Worm (Caenorhabditis elegans) whole organism, mixed stage, embryonic: Measurements from ENCODE around the gene clec-153.
A peak's percentile ranks its signal among the peaks of the same experiment; 100 is the strongest.

ENCODE experiments used
- M03D4.4 ChIP-seq: sonication (generic microtip); optimal IDR thresholded peaks from 2 replicates; lab custom pipeline; 2017; ENCODE audit warnings: mild to moderate bottlenecking, missing genetic modification characterization, missing compliant biosample characterization
- bed-3 ChIP-seq: fragments of 200-800 bp; sonication (Bioruptor generic); optimal IDR thresholded peaks from 3 replicates; lab custom pipeline; 2018; ENCODE audit warnings: mild to moderate bottlenecking, missing genetic modification characterization, moderate library complexity, missing compliant biosample characterization
- ceh-43 ChIP-seq: fragments of 200-800 bp; sonication (Bioruptor generic); optimal IDR thresholded peaks from 2 replicates; lab custom pipeline; 2018; ENCODE audit warnings: mild to moderate bottlenecking, missing genetic modification characterization, moderate library complexity, missing compliant biosample characterization
- ceh-83 ChIP-seq: fragments of 200-800 bp; sonication (Bioruptor generic); optimal IDR thresholded peaks from 2 replicates; lab custom pipeline; 2018; ENCODE audit warnings: mild to moderate bottlenecking, missing genetic modification characterization, missing compliant biosample characterization
- ces-1 ChIP-seq: fragments of 150-350 bp; optimal IDR thresholded peaks from 2 replicates; lab custom pipeline; 2014; ENCODE audit warnings: missing biosample characterization, missing genetic modification reagents, missing genetic modification characterization
- cnd-1 ChIP-seq: fragments of 200-800 bp; sonication (Bioruptor generic); optimal IDR thresholded peaks from 2 replicates; lab custom pipeline; 2018; ENCODE audit warnings: mild to moderate bottlenecking, missing genetic modification characterization, missing compliant biosample characterization
- elt-1 ChIP-seq: sonication (generic microtip); optimal IDR thresholded peaks from 2 replicates; lab custom pipeline; 2017; ENCODE audit warnings: missing genetic modification characterization, mild to moderate bottlenecking, missing compliant biosample characterization, antibody characterized with exemption, moderate library complexity, borderline replicate concordance; ENCODE audit not compliant: insufficient read depth
- elt-3 ChIP-seq: fragments of 150-350 bp; optimal IDR thresholded peaks from 2 replicates; lab custom pipeline; 2014; ENCODE audit warnings: missing biosample characterization, missing genetic modification characterization
- ham-2 ChIP-seq: fragments of 200-800 bp; sonication (Bioruptor generic); optimal IDR thresholded peaks from 2 replicates; lab custom pipeline; 2018; ENCODE audit warnings: mild to moderate bottlenecking, missing genetic modification characterization, missing compliant biosample characterization
- lin-13 ChIP-seq: fragments of 150-350 bp; optimal IDR thresholded peaks from 2 replicates; lab custom pipeline; 2014; ENCODE audit warnings: missing biosample characterization, missing genetic modification characterization
- lin-32 ChIP-seq: fragments of 200-800 bp; sonication (Bioruptor generic); optimal IDR thresholded peaks from 2 replicates; lab custom pipeline; 2018; ENCODE audit warnings: mild to moderate bottlenecking, missing genetic modification characterization, missing compliant biosample characterization
- lsy-2 ChIP-seq: fragments of 150-350 bp; optimal IDR thresholded peaks from 2 replicates; lab custom pipeline; 2014; ENCODE audit warnings: missing biosample characterization, missing genetic modification characterization
- mab-5 ChIP-seq: fragments of 150-350 bp; optimal IDR thresholded peaks from 2 replicates; lab custom pipeline; 2014; ENCODE audit warnings: missing biosample characterization, missing genetic modification characterization
- mep-1 ChIP-seq: fragments of 150-350 bp; optimal IDR thresholded peaks from 2 replicates; lab custom pipeline; 2017; ENCODE audit warnings: missing biosample characterization, missing genetic modification reagents, missing genetic modification characterization, inconsistent platforms
- nhr-2 ChIP-seq: fragments of 150-350 bp; optimal IDR thresholded peaks from 2 replicates; lab custom pipeline; 2014; ENCODE audit warnings: missing biosample characterization, missing genetic modification characterization
- nhr-237 ChIP-seq: fragments of 150-350 bp; optimal IDR thresholded peaks from 2 replicates; lab custom pipeline; 2014; ENCODE audit warnings: missing biosample characterization, missing genetic modification characterization
- pha-4 ChIP-seq: fragments of 150-350 bp; optimal IDR thresholded peaks from 2 replicates; lab custom pipeline; 2018; ENCODE audit warnings: missing biosample characterization, missing genetic modification reagents, missing genetic modification characterization
- sem-2 ChIP-seq: fragments of 200-800 bp; sonication (Bioruptor generic); optimal IDR thresholded peaks from 2 replicates; lab custom pipeline; 2018; ENCODE audit warnings: mild to moderate bottlenecking, missing genetic modification characterization, missing compliant biosample characterization
- sptf-1 ChIP-seq: sonication (generic microtip); optimal IDR thresholded peaks from 2 replicates; lab custom pipeline; 2017; ENCODE audit warnings: mild to moderate bottlenecking, missing genetic modification characterization, moderate library complexity, missing compliant biosample characterization
- unc-120 ChIP-seq: sonication (generic microtip); optimal IDR thresholded peaks from 2 replicates; lab custom pipeline; 2017; ENCODE audit warnings: missing genetic modification characterization, missing compliant biosample characterization; ENCODE audit not compliant: poor library complexity, severe bottlenecking
- unc-62 ChIP-seq: fragments of 150-350 bp; optimal IDR thresholded peaks from 2 replicates; lab custom pipeline; 2014; ENCODE audit warnings: missing biosample characterization, missing genetic modification reagents, missing genetic modification characterization
- zip-8 ChIP-seq: fragments of 150-350 bp; optimal IDR thresholded peaks from 2 replicates; lab custom pipeline; 2014; ENCODE audit warnings: missing biosample characterization, missing genetic modification characterization
- ztf-11 ChIP-seq: fragments of 150-350 bp; optimal IDR thresholded peaks from 2 replicates; lab custom pipeline; 2014; ENCODE audit warnings: missing biosample characterization, missing genetic modification characterization

The clec-153 gene

DNA sequence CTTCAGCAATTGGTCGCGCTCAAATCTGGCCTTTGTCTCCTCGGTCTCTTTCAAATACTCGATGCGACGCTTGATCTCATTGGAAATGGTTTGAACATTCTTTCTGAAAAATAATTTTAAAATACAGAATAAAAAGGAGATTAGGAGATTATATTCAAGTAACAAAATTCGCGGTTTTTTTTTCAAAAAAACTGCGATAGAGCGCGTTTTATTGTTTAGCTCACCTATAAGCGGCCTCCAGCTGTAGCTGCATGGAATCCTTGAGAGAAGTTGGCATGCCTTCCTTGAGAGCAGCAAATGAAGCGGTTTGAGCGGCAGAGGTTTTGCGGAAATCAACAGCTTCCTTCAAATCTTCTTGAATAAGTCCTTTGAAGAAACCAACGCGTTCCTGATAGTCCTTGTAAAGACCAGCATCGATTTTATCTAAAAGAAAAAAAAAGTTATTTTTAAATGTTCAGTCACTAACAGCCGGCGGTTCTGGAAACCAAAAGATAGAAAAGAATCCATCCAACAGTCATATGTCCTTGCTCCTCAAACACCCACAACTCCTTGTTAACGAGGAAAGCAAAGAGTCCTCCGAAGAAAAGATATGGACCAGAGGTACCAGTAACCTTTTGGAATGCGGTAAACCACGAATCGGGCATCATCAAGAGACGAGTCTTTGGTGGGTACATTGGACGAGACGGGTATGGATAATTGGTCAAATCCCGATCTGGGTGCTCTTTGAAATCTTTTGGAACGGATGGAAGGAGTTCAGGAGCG, 40.1 kb upstream of the clec-153 start:
- TF ChIP-seq nhr-237 (tag; lab: Kevin White, UChicago), result no peak
- no peak for TF ChIP-seq ceh-43
- no peak for TF ChIP-seq ztf-11 (tag; lab: Kevin White, UChicago)
- TF ChIP-seq elt-3 (tag; lab: Kevin White, UChicago), result no peak

DNA sequence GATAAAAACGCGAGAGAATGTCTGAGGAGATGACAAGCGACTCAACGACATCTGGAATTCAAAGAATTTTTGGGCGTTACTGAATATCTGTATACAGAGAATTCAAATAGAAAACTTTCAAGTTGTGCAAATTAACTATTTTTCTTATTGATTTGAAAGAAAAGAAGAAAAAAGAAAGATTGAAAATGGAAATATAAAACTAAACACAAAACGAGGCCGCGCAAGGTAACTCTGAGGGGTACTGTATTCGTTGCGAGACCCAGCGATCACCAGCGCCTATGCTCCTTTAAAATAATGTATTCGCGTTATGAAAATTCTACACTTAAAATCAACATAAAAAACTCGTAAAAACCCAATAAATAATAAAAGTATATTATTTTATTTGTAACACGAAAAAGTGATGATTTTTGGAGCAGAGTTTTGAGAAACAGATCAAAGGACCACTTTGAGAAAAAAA, 39.2 kb upstream of the clec-153 start, which contains the start of gene asb-1:
TSS of gene asb-1 (minus strand) at position 51 of the 457 bp plus-strand sequence.
- no peak for TF ChIP-seq ceh-43
- no peak for TF ChIP-seq zip-8
- no peak for TF ChIP-seq ham-2
- no peak for TF ChIP-seq unc-62 (GFP tag; lab: Kevin White, UChicago)
- TF ChIP-seq mep-1 (tag; lab: Kevin White, UChicago), result no peak

DNA sequence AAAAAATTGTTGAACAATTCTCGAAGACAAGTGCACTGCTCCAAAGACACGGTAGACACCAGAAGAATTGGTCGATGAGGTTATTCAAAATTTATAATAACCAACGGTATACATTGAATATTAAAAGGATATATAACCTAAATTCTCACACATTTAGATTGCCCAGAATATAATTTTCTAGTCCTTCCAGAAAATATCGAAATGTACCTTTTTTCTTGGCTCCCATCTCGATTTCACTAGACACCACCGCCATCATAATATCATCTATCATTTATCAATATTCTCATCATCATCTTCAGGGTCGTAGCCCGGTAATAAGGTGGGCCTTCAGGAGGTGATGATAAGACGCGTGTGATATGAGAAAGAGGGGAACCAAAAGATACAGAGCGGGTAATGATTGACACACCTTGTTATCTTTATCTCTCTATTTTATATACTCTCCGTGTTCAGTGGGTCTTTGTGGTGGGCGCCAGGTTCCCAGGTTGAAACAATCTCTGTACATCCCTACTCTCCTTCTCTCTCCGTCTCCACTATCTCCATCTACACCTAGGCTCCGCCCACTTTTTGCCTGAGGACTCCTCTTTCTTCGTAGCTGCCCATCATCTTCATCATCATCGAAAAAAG, 34.8 kb upstream of the clec-153 start, which contains the start of gene mab-21:
TSS of gene mab-21 (plus strand) at position 615 of the 624 bp plus-strand sequence.
- TF ChIP-seq elt-1 (peak; percentile 29), pha-4 (tag; lab: Kevin White, UChicago) (no peak), lin-32 (GFP tag; lab: Kevin White, UChicago) (no peak), elt-3 (tag; lab: Kevin White, UChicago) (peak; percentile 47), unc-62 (GFP tag; lab: Kevin White, UChicago) (peak; percentile 63)

DNA sequence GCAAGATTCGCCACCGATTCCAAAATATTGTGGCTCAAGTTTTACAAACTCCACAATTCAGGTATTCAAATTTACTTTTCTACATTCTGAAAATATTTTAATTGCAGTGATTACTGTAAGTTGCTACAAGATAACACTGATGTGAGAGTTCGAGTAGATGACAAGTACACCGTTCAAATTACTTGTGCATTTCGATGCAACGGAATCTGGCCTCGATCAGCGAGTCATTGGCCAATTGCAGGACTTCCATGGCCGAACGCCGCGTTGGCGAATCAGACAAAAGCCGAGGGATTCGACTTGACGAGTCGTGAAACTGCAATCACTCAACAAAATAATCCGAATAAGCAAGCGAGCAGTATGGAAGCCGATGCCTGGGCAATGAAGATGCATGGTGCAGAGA, 33.8 kb upstream of the clec-153 start:
- no peak for TF ChIP-seq bed-3 (GFP tag; lab: Kevin White, UChicago)

DNA sequence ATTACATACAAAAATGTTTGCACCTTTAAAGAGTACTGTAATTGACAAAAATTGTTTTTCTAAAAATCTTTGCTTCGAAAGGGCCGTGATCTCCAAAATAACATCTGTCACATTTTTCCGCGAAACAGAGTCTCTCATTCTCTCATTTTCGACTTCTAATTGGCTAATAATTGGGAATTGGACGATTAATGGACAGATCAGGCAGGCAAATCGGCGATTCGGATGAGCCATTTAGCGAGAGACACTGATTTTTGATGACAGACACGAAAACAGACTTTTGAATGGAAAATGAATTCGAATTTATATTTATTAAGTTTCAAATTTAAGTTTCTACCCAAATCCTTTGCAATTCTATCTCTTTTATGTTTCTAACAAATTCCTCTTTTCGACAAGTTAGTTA, 31.2 kb upstream of the clec-153 start:
- no peak for TF ChIP-seq ceh-83 (GFP tag; lab: Kevin White, UChicago)
- no peak for TF ChIP-seq pha-4 (tag; lab: Kevin White, UChicago)
- TF ChIP-seq lsy-2 (tag; lab: Kevin White, UChicago), result no peak
- no peak for TF ChIP-seq sem-2 (GFP tag; lab: Kevin White, UChicago)
- TF ChIP-seq, all 35 proteins: peak for 0

DNA sequence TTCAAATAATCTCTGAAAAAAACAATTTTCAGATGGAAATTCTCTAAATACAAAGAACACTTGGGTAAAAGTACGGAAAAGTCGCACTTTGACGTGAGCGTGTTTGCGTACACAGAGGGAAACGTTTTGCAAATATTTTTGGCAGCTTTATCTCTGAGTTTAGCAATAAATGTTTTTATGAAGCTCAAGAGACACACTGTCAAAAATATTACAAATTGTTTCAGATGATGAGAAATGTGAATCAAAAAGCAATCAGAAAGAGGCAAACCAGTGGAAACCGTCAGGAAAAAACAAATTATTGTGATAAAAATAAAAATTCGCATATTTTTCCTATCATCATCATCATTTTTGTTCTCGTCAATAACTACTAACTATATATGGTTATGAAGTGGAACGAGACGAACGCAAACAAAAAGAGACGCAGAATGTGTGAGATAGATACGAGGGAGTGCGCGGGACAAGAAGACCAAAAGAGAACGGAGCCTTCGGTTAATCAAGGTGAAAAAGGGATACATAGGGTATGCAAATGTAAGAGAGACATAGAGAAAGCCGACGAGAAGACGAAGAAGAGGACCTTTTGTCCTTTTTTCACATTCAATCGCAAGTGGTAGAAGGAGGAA, 22.6 kb upstream of the clec-153 start, which contains the start of gene sel-2:
TSS of gene sel-2 (minus strand) at position 51 of the 620 bp plus-strand sequence.
- TF ChIP-seq unc-120 (peak; percentile 80), cnd-1 (tag; lab: Kevin White, UChicago) (peak; percentile 9), pha-4 (tag; lab: Kevin White, UChicago) (peak; percentile 57), M03D4.4 (tag; lab: Kevin White, UChicago) (no peak), nhr-2 (tag; lab: Kevin White, UChicago) (peak; percentile 62), sptf-1 (tag; lab: Kevin White, UChicago) (peak; percentile 39), lin-13 (tag; lab: Kevin White, UChicago) (no peak), ces-1 (GFP tag; lab: Kevin White, UChicago) (peak; percentile 69)

DNA sequence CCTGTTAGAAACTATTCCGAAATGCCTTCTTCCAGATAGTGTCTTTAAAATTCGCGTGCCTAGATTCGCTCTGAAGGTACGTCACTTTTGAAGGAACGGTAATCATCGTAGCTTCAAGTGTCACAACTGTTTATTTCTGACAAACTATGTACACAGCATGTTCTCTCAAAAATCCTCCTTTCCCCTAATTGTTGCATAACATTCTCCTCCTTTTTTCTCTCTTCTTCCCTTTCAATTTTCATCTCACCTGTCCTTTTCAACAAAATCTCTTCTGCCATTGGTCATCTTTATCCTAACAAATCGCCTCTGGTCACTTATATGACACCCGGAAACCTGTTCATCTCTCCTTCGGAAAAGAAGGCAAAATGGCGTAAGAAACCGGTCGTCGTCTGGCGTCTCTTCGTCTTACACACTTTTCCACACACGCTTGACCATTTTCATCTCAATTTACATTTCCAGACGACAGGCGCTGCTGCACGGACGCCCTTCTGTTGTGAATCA, 18.9 kb upstream of the clec-153 start, which contains the start of gene lips-3:
TSS of gene lips-3 (plus strand) at position 458 of the 501 bp plus-strand sequence.
- TF ChIP-seq unc-62 (GFP tag; lab: Kevin White, UChicago) (peak; percentile 7), mab-5 (no peak)
- TF ChIP-seq, all 35 proteins: peak for 1
